Worm (Caenorhabditis elegans) whole organism, L2 larva: ENCODE data around the gene Y32G9A.5.

Experiments
- C34F6.9 ChIP-seq: fragments of 150-350 bp; optimal IDR thresholded peaks from 2 replicates; lab custom pipeline; 2014; ENCODE audit warnings: missing biosample characterization, missing genetic modification characterization
- Y55F3AM.14 ChIP-seq: fragments of 200-800 bp; sonication (Bioruptor generic); optimal IDR thresholded peaks from 2 replicates; lab custom pipeline; 2018; ENCODE audit warnings: mild to moderate bottlenecking, missing genetic modification characterization, missing compliant biosample characterization
- ZK546.5 ChIP-seq: sonication (generic microtip); optimal IDR thresholded peaks from 2 replicates; lab custom pipeline; 2017; ENCODE audit warnings: missing biosample characterization, missing genetic modification characterization
- aly-2 ChIP-seq: fragments of 150-350 bp; optimal IDR thresholded peaks from 2 replicates; lab custom pipeline; 2014; ENCODE audit warnings: missing biosample characterization, missing genetic modification characterization
- ama-1 ChIP-seq: fragments of 150-350 bp; optimal IDR thresholded peaks from 2 replicates; lab custom pipeline; 2018; ENCODE audit warnings: inconsistent platforms
- blmp-1 ChIP-seq: sonication (generic microtip); optimal IDR thresholded peaks from 2 replicates; lab custom pipeline; 2017; ENCODE audit warnings: missing genetic modification characterization, mild to moderate bottlenecking, missing compliant biosample characterization, antibody characterized with exemption, moderate library complexity; ENCODE audit not compliant: insufficient read depth
- ceh-16 ChIP-seq: fragments of 150-350 bp; optimal IDR thresholded peaks from 2 replicates; lab custom pipeline; 2014; ENCODE audit warnings: missing biosample characterization, missing genetic modification characterization
- ceh-82 ChIP-seq: fragments of 150-350 bp; optimal IDR thresholded peaks from 2 replicates; lab custom pipeline; 2014; ENCODE audit warnings: missing biosample characterization, missing genetic modification characterization
- crh-2 ChIP-seq: sonication (generic microtip); optimal IDR thresholded peaks from 2 replicates; lab custom pipeline; 2017; ENCODE audit warnings: missing biosample characterization, missing genetic modification characterization
- egl-27 ChIP-seq: sonication (generic microtip); optimal IDR thresholded peaks from 3 replicates; lab custom pipeline; 2017; ENCODE audit warnings: missing biosample characterization, missing genetic modification reagents, missing genetic modification characterization
- elt-1 ChIP-seq: fragments of 150-350 bp; optimal IDR thresholded peaks from 2 replicates; lab custom pipeline; 2014; ENCODE audit warnings: missing biosample characterization, missing genetic modification characterization
- elt-3 ChIP-seq: sonication (generic microtip); optimal IDR thresholded peaks from 2 replicates; lab custom pipeline; 2017; ENCODE audit warnings: missing biosample characterization, missing genetic modification characterization
- fos-1 ChIP-seq: fragments of 150-350 bp; optimal IDR thresholded peaks from 2 replicates; lab custom pipeline; 2014; ENCODE audit warnings: missing biosample characterization, missing genetic modification characterization
- gmeb-1 ChIP-seq: fragments of 150-350 bp; optimal IDR thresholded peaks from 2 replicates; lab custom pipeline; 2014; ENCODE audit warnings: missing biosample characterization, missing genetic modification characterization
- lin-11 ChIP-seq: fragments of 150-350 bp; sonication (generic microtip); optimal IDR thresholded peaks from 2 replicates; lab custom pipeline; 2014; ENCODE audit warnings: missing biosample characterization, missing genetic modification characterization, inconsistent platforms, mixed read lengths
- lin-13 ChIP-seq: fragments of 150-350 bp; optimal IDR thresholded peaks from 2 replicates; lab custom pipeline; 2014; ENCODE audit warnings: missing biosample characterization, missing genetic modification reagents, missing genetic modification characterization
- lsy-2 ChIP-seq, 2 experiments: fragments of 150-350 bp in 1 of 2; sonication (generic microtip) in 1 of 2; optimal IDR thresholded peaks; 2 replicates each; lab custom pipeline; 2014 to 2017; ENCODE audit warnings: missing biosample characterization in 2 of 2, missing genetic modification characterization in 2 of 2
- mbf-1 ChIP-seq: sonication (generic microtip); optimal IDR thresholded peaks from 2 replicates; lab custom pipeline; 2017; ENCODE audit warnings: missing biosample characterization, missing genetic modification characterization
- nhr-11 ChIP-seq: fragments of 150-350 bp; optimal IDR thresholded peaks from 2 replicates; lab custom pipeline; 2014; ENCODE audit warnings: missing biosample characterization, missing genetic modification characterization
- nhr-129 ChIP-seq: fragments of 150-350 bp; optimal IDR thresholded peaks from 2 replicates; lab custom pipeline; 2014; ENCODE audit warnings: missing biosample characterization, missing genetic modification characterization
- nhr-21 ChIP-seq: fragments of 150-350 bp; optimal IDR thresholded peaks from 2 replicates; lab custom pipeline; 2014; ENCODE audit warnings: missing biosample characterization, missing genetic modification characterization
- nhr-77 ChIP-seq: fragments of 150-350 bp; optimal IDR thresholded peaks from 2 replicates; lab custom pipeline; 2014; ENCODE audit warnings: missing biosample characterization, missing genetic modification characterization
- sem-4 ChIP-seq: fragments of 150-350 bp; optimal IDR thresholded peaks from 2 replicates; lab custom pipeline; 2014; ENCODE audit warnings: missing biosample characterization, missing genetic modification reagents, missing genetic modification characterization
- skn-1 ChIP-seq: sonication (generic microtip); optimal IDR thresholded peaks from 2 replicates; lab custom pipeline; 2017; ENCODE audit warnings: missing biosample characterization, missing genetic modification characterization
- sma-3 ChIP-seq: sonication (generic microtip); optimal IDR thresholded peaks from 2 replicates; lab custom pipeline; 2016; ENCODE audit warnings: missing genetic modification reagents, missing genetic modification characterization, missing compliant biosample characterization
- snpc-4 ChIP-seq: fragments of 150-350 bp; optimal IDR thresholded peaks from 2 replicates; lab custom pipeline; 2014; ENCODE audit warnings: missing biosample characterization, missing genetic modification characterization
- unc-39 ChIP-seq: fragments of 150-350 bp; optimal IDR thresholded peaks from 2 replicates; lab custom pipeline; 2014; ENCODE audit warnings: missing biosample characterization, missing genetic modification characterization
- unc-55 ChIP-seq: fragments of 150-350 bp; sonication (generic microtip); optimal IDR thresholded peaks from 3 replicates; lab custom pipeline; 2014; ENCODE audit warnings: missing biosample characterization, missing genetic modification reagents, missing genetic modification characterization
- unc-62 ChIP-seq: fragments of 150-350 bp; optimal IDR thresholded peaks from 2 replicates; lab custom pipeline; 2014; ENCODE audit warnings: missing biosample characterization, missing genetic modification reagents, missing genetic modification characterization
- ztf-1 ChIP-seq: fragments of 200-800 bp; sonication (Bioruptor generic); conservative IDR thresholded peaks from 2 replicates; pipeline ENCODE4 v1.3.6; 2022; ENCODE audit warnings: missing genetic modification characterization, missing compliant biosample characterization
- ztf-4 ChIP-seq: fragments of 150-350 bp; optimal IDR thresholded peaks from 2 replicates; lab custom pipeline; 2014; ENCODE audit warnings: missing biosample characterization, missing genetic modification characterization

The Y32G9A.5 gene

ce11 chrV:1889996-1890395, 17.5 kb upstream of the Y32G9A.5 start:
- TF ChIP-seq gmeb-1 (tag; lab: Kevin White, UChicago) (no peak), ztf-1 (no peak), Y55F3AM.14 (no peak), snpc-4 (tag; lab: Kevin White, UChicago) (no peak), sem-4 (tag; lab: Kevin White, UChicago) (no peak), blmp-1 (tag; lab: Kevin White, UChicago) (no peak), unc-55 (peak; percentile 68), ceh-16 (tag; lab: Kevin White, UChicago) (no peak), nhr-129 (tag; lab: Kevin White, UChicago) (peak; percentile 9)

- TF ChIP-seq unc-55 (peak; percentile 43), C34F6.9 (peak; percentile 7), lsy-2 (tag; optimal IDR thresholded peaks at IDR 0.05; lab: Kevin White, UChicago) (peak in 1 of 2 experiments; percentile 82), gmeb-1 (tag; lab: Kevin White, UChicago) (peak; percentile 63), Y55F3AM.14 (no peak), blmp-1 (tag; lab: Kevin White, UChicago) (peak; percentile 94), egl-27 (tag; lab: Kevin White, UChicago) (no peak)
- TF ChIP-seq, all 48 proteins: peak for 5
Measured at ce11 chrV:1892567-1893277, 14.7 kb upstream of the Y32G9A.5 start, which contains the start of gene zig-11. TSS of gene zig-11 (minus strand) at chrV:1892939.

- TF ChIP-seq sma-3 (GFP tag; lab: Kevin White, UChicago) (no peak), unc-55 (no peak), snpc-4 (tag; lab: Kevin White, UChicago) (no peak), ama-1 (no peak), nhr-77 (tag; lab: Kevin White, UChicago) (no peak), ZK546.5 (tag; lab: Kevin White, UChicago) (no peak), egl-27 (tag; lab: Kevin White, UChicago) (no peak), unc-39 (tag; lab: Kevin White, UChicago) (no peak)
Measured at ce11 chrV:1895483-1895882, 12.0 kb upstream of the Y32G9A.5 start, which contains the start of gene nphp-2. TSS of gene nphp-2 (plus strand) at chrV:1895783.

ce11 chrV:1908542-1908941, 1.1 kb downstream of the Y32G9A.5 start, which contains the start of gene srp-3:
TSS of gene srp-3 (plus strand) at chrV:1908842.
- TF ChIP-seq mbf-1 (tag; lab: Kevin White, UChicago): no peak
- no peak for TF ChIP-seq fos-1 (tag; lab: Kevin White, UChicago)
- TF ChIP-seq nhr-129 (tag; lab: Kevin White, UChicago): no peak
- no peak for TF ChIP-seq lin-13 (GFP tag; lab: Kevin White, UChicago)
- TF ChIP-seq C34F6.9: no peak
- no peak for TF ChIP-seq nhr-11 (tag; lab: Kevin White, UChicago)
- no peak for TF ChIP-seq sem-4 (tag; lab: Kevin White, UChicago)
- TF ChIP-seq Y55F3AM.14: no peak

ce11 chrV:1911102-1911501, 3.7 kb downstream of the Y32G9A.5 start, which contains the start of gene Y32G9A.3:
TSS of gene Y32G9A.3 (plus strand) at chrV:1911402.
- TF ChIP-seq lin-11 (tag; lab: Kevin White, UChicago) (no peak), elt-3 (tag; lab: Kevin White, UChicago) (no peak), nhr-129 (tag; lab: Kevin White, UChicago) (no peak), ceh-16 (tag; lab: Kevin White, UChicago) (no peak), crh-2 (tag; lab: Kevin White, UChicago) (no peak), unc-62 (GFP tag; lab: Kevin White, UChicago) (no peak), ceh-82 (tag; lab: Kevin White, UChicago) (no peak), skn-1 (tag; lab: Kevin White, UChicago) (no peak), elt-1 (no peak), unc-39 (tag; lab: Kevin White, UChicago) (no peak), nhr-21 (no peak), mbf-1 (tag; lab: Kevin White, UChicago) (no peak), lin-13 (GFP tag; lab: Kevin White, UChicago) (no peak), gmeb-1 (tag; lab: Kevin White, UChicago) (no peak), ztf-4 (tag; lab: Kevin White, UChicago) (no peak), aly-2 (no peak)
